Worm (Caenorhabditis elegans) whole organism, early embryonic: ENCODE data around the gene dmd-6.

Source experiments
- F13C5.2 ChIP-seq: sonication (generic microtip); optimal IDR thresholded peaks from 2 replicates; lab custom pipeline; 2017; ENCODE audit warnings: mild to moderate bottlenecking, missing genetic modification characterization, inconsistent platforms, missing compliant biosample characterization
- aly-1 ChIP-seq: sonication (generic microtip); optimal IDR thresholded peaks from 2 replicates; lab custom pipeline; 2016; ENCODE audit warnings: missing genetic modification characterization, missing compliant biosample characterization
- ama-1 ChIP-seq: fragments of 150-350 bp; optimal IDR thresholded peaks from 2 replicates; lab custom pipeline; 2014
- sea-1 ChIP-seq: fragments of 200-800 bp; sonication (Bioruptor generic); conservative IDR thresholded peaks from 2 replicates; pipeline ENCODE4 v1.3.6; 2022; ENCODE audit warnings: missing genetic modification characterization, missing compliant biosample characterization
- tra-4 ChIP-seq: sonication (generic microtip); optimal IDR thresholded peaks from 2 replicates; lab custom pipeline; 2017; ENCODE audit warnings: missing genetic modification characterization, missing compliant biosample characterization

DNA sequence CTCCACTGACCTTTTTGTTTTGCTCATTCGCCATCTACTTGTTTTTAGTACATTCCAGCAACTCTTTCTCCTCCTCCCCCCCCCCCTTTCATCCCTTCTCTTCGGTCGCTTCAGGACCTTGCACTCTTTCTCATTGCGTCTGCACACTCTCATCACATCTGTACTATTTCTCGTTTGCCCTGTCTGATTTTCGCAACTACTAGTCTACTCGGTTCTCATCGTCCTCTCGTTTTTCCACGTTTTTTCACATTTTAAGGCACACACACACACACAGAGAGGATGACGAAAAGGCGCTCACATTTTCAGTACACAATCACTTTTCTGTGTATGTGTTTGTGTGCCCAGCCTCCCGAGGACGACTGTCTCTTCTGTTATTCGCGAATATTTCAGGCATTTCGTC lies 4.1 kb downstream of the dmd-6 start:
- no peak for TF ChIP-seq F13C5.2
- TF ChIP-seq aly-1, result no peak
- TF ChIP-seq sea-1 (GFP tag; lab: Robert Waterston, UW), result no peak
- no peak for TF ChIP-seq ama-1
- TF ChIP-seq tra-4, result no peak
